Fruit fly (Drosophila melanogaster) Kc167 (cell line): ENCODE measurements around the gene Obp83a.

Experiments
- Myc ChIP-seq: fragments of >200 bp; optimal IDR thresholded peaks from 2 replicates; lab custom pipeline; 2017; ENCODE audit warnings: missing external identifiers
- Sin3A ChIP-seq: fragments of >200 bp; optimal IDR thresholded peaks from 2 replicates; lab custom pipeline; 2018; ENCODE audit warnings: missing external identifiers
- h ChIP-seq: fragments of >200 bp; optimal IDR thresholded peaks from 3 replicates; lab custom pipeline; 2018; ENCODE audit warnings: missing external identifiers
- insv ChIP-seq: fragments of >200 bp; optimal IDR thresholded peaks from 3 replicates; lab custom pipeline; 2018; ENCODE audit warnings: missing external identifiers
- psq ChIP-seq: fragments of >200 bp; optimal IDR thresholded peaks from 2 replicates; lab custom pipeline; 2017; ENCODE audit warnings: missing external identifiers
- ttk ChIP-seq: sonication (Bioruptor generic); optimal IDR thresholded peaks from 2 replicates; lab custom pipeline; 2017; ENCODE audit warnings: missing external identifiers

Gene Obp83a

DNA sequence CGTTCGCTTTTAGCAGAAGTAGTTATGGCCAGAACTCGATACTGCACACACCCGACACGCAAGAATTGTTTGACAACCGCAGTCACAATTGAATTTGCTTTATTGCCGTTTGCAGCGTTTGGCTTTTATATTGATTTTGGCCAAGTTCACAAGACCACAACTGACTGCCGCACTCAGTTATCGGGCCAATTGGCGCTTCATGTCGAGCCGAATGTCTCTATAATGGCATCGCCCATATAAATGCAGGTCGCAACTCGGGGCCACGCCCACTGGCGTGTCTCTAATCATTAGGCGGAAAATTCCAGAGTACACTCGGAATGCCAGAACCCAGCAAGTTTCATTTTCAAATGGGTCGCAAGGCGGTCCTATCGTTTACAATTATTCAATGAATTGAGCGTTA is at the start of gene Obp83a:
TSS of gene Obp83a (minus strand) at position 101 of the 400 bp plus-strand sequence.
- TF ChIP-seq Sin3A (no peak), h (no peak), psq (lab: Kevin White, UChicago) (no peak), Myc (no peak), ttk (no peak), insv (lab: Kevin White, UChicago) (no peak)

dm6 chr3R:6011832-6012231 is 36.8 kb upstream of the Obp83a start, which contains the start of gene CG10280:
TSS of gene CG10280 (minus strand) at chr3R:6011932.
- TF ChIP-seq Sin3A (no peak), h (no peak), Myc (no peak), insv (lab: Kevin White, UChicago) (no peak), ttk (no peak), psq (lab: Kevin White, UChicago) (no peak)

DNA sequence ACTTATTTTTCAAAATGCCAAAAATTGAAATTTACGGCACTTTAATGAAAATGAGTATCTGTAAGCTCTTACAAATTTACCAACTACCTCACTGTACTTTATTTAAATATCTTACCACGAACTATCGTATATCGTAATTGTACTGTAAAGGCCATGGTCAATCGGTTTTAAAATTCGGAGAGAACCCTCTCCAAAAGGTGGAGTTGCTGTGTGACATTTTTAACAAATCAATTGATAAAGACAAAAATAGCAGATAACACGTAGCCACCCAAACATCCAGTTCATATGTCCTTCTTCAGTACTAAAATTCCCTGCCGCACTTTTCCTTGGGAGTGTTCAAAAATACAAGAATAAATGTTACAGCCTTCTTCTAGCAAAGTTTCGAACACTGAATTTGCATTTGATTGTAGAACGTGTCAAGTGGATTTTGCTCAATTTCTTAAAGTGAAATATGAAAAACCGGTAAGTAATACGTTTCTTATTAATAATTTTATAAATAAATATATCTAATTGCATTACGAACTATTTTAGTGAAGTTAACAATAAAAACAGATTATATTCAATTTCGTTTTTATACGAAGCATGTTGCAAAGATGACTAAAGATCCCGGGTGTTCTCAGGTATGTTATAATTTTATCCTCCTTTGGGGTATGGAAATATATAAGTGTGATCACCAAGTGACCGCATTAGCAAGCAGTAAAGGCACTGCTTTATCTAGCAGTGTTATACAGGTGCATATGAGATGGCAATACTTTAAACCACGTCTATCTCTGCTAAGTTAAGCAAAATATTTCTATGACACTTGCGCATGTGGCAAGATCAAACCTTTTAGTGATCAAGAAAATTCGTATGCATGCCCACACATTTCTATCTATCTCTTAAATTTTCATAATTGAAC is 34.7 kb upstream of the Obp83a start:
- TF ChIP-seq Sin3A (no peak), psq (lab: Kevin White, UChicago) (no peak), ttk (no peak), Myc (no peak), insv (lab: Kevin White, UChicago) (no peak), h (no peak)

dm6 chr3R:6008202-6009062 is 33.4 kb upstream of the Obp83a start, which contains the start of gene Rm62:
TSS of gene Rm62 (minus strand) at chr3R:6008579.
- TF ChIP-seq Myc (no peak), psq (lab: Kevin White, UChicago) (no peak)

DNA sequence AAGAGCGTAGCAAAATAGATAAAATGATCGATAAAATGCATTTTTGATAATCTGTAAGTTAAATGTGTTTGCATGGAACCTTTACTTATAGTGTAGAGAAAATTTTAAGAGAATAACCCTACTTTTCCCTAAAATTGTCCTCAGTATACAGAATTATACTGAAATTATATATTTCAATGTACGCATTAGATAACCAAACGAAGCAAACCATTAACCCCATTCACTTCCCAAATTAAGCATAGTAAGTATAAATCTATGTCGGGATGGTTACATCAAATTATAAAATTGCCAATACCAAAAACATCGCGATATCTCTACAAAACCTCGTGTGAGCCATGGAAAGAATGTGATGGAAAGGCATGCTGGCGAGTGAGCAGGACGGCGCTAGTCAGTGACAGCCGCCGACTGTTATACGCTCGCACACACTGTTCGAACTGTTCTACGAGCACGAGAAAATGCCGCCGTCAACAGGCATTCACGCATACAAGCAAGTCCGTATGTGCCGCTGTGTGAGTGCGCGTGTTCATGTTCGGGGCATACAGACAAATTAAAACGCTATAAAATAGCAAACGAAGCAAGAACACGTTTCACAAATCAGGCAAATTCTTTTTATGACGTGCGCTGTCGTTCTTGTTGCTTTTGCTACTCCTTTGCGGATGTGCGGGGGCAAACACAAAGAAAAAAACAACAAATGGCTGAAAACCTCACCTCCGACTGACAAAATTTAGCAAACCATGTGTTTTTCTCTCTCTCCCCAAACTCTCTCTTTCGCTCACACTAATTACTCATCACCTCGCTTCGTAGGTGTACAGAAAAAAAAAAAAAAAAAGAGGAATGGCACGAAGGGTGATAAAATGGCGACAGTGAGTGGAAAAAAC is 32.3 kb upstream of the Obp83a start:
- TF ChIP-seq Myc = no peak
- no peak for TF ChIP-seq h
- no peak for TF ChIP-seq psq (lab: Kevin White, UChicago)
- no peak for TF ChIP-seq Sin3A
- no peak for TF ChIP-seq insv (lab: Kevin White, UChicago)
- TF ChIP-seq ttk = no peak

DNA sequence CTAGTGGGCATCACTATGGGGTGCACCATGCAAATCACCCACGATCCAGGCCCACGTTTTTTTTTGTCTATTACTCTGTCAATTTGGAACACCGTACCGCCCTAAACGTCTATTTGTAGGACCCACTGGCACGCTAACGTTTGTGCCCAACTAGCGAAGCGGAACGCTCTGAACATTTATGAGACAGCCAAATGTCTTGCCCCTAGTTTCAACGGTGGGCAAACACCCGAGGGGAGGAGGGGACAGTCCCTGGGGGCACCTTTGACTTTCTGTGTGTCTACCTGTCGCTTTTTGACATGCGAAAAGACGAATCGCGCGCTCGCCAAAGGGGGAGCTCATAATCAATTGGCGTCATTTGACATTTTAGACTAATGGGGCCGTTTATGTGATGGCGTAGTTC is 31.6 kb upstream of the Obp83a start:
- TF ChIP-seq h (no peak), Myc (no peak), Sin3A (no peak), psq (lab: Kevin White, UChicago) (no peak), insv (lab: Kevin White, UChicago) (no peak), ttk (no peak)

dm6 chr3R:5998831-5999230 is 23.8 kb upstream of the Obp83a start:
- no peak for TF ChIP-seq Sin3A
- TF ChIP-seq Myc = no peak
- no peak for TF ChIP-seq psq (lab: Kevin White, UChicago)
- no peak for TF ChIP-seq h
- no peak for TF ChIP-seq insv (lab: Kevin White, UChicago)
- TF ChIP-seq ttk = no peak

- TF ChIP-seq ttk (no peak), psq (lab: Kevin White, UChicago) (no peak), Sin3A (no peak), h (no peak), insv (lab: Kevin White, UChicago) (no peak), Myc (no peak)
Observed at dm6 chr3R:5998235-5998666, 23.2 kb upstream of the Obp83a start.

DNA sequence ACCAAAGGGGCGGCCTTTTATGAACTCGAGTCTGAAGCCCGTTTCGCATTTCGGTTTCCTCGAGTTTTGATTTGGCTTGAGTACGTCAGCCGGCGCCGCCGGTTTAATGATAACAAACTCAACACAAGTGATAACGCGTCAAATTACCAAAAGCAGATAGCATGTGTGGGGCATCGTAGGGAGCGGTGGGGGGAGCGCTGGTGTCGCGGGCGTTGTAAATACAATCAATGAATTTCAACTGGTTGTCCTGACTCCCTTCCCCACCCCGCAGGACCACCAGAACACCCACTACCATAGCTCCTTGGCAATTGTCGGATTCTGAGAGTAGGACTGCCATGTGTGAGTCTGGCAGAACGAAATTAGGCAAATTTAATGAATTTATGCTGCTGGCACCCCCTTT is 22.8 kb upstream of the Obp83a start:
- no peak for TF ChIP-seq psq (lab: Kevin White, UChicago)
- TF ChIP-seq Sin3A = no peak
- TF ChIP-seq ttk = no peak
- TF ChIP-seq Myc = no peak
- TF ChIP-seq h = no peak
- no peak for TF ChIP-seq insv (lab: Kevin White, UChicago)

- TF ChIP-seq ttk = no peak
- no peak for TF ChIP-seq Myc
- no peak for TF ChIP-seq insv (lab: Kevin White, UChicago)
- TF ChIP-seq Sin3A = no peak
- no peak for TF ChIP-seq psq (lab: Kevin White, UChicago)
- TF ChIP-seq h = no peak
Observed at dm6 chr3R:5995381-5995780, 20.3 kb upstream of the Obp83a start.

DNA sequence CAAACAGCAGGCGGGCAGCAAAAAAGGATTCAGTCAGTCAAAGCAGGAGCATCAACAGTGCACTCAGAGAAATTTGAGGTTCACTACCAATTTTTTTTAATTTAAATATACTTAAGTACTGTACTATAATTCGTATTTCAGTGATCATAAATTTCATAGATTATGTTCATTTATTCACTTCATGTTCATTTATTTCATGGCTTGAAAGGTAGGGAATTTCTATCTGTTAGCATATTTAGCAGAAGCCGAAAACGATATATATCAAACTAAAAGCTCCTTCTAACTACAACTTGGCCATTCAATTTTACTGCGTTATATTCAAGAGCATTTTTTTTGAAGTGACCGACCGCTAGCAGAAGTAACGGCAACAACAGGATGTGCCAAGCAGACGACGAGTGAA is 18.8 kb upstream of the Obp83a start:
- no peak for TF ChIP-seq insv (lab: Kevin White, UChicago)
- no peak for TF ChIP-seq Sin3A

- TF ChIP-seq insv (lab: Kevin White, UChicago) = no peak
- TF ChIP-seq Sin3A = no peak
- no peak for TF ChIP-seq h
- no peak for TF ChIP-seq psq (lab: Kevin White, UChicago)
- no peak for TF ChIP-seq Myc
- TF ChIP-seq ttk = no peak
Observed at dm6 chr3R:5976717-5977116, 1.7 kb upstream of the Obp83a start, which contains the start of gene Obp83b. TSS of gene Obp83b (minus strand) at chr3R:5976817.
